Fruit fly (Drosophila melanogaster) whole organism, embryonic: ENCODE data around the gene Lmpt.

Source experiments
- ATbp ChIP-seq: fragments of 200-800 bp; sonication (Bioruptor generic); optimal IDR thresholded peaks from 2 replicates; lab custom pipeline; 2017; ENCODE audit warnings: missing biosample characterization, mild to moderate bottlenecking, missing genetic modification characterization, missing genetic modification reagents
- Asciz ChIP-seq: fragments of 200-800 bp; sonication (Bioruptor generic); optimal IDR thresholded peaks from 2 replicates; lab custom pipeline; 2017; ENCODE audit warnings: missing biosample characterization, mild to moderate bottlenecking, missing genetic modification characterization, missing genetic modification reagents
- Atf3 ChIP-seq: fragments of 200-800 bp; sonication (Bioruptor generic); optimal IDR thresholded peaks from 3 replicates; lab custom pipeline; 2016; ENCODE audit warnings: missing biosample characterization, missing genetic modification characterization
- B-H2 ChIP-seq: fragments of 200-800 bp; sonication (Bioruptor generic); optimal IDR thresholded peaks from 2 replicates; lab custom pipeline; 2018; ENCODE audit warnings: missing biosample characterization, mild to moderate bottlenecking, missing genetic modification characterization
- CG10267 ChIP-seq: fragments of 200-800 bp; sonication (Bioruptor generic); optimal IDR thresholded peaks from 2 replicates; lab custom pipeline; 2018; ENCODE audit warnings: missing biosample characterization, mild to moderate bottlenecking, missing genetic modification characterization, moderate library complexity
- CG10366 ChIP-seq: fragments of 200-800 bp; sonication (Bioruptor generic); IDR thresholded peaks from 2 replicates; pipeline ENCODE4 v1.3.6; 2022; ENCODE audit warnings: missing biosample characterization, missing genetic modification characterization
- CG12659 ChIP-seq: fragments of 200-800 bp; sonication (Bioruptor generic); optimal IDR thresholded peaks from 3 replicates; lab custom pipeline; 2017; ENCODE audit warnings: mild to moderate bottlenecking, missing biosample characterization, missing genetic modification reagents, missing genetic modification characterization
- CG14441 ChIP-seq: fragments of 200-800 bp; sonication (Bioruptor generic); IDR thresholded peaks from 2 replicates; pipeline ENCODE4 v1.3.6; 2022; ENCODE audit warnings: missing biosample characterization, missing genetic modification characterization
- CG14667 ChIP-seq: fragments of 200-800 bp; sonication (Bioruptor generic); IDR thresholded peaks from 2 replicates; pipeline ENCODE4 v1.3.6; 2022; ENCODE audit warnings: missing biosample characterization, missing genetic modification characterization
- CG1647 ChIP-seq: fragments of 200-800 bp; sonication (Bioruptor generic); optimal IDR thresholded peaks from 3 replicates; lab custom pipeline; 2016; ENCODE audit warnings: missing biosample characterization, missing genetic modification characterization
- CG17186 ChIP-seq: fragments of 200-800 bp; sonication (Bioruptor generic); optimal IDR thresholded peaks from 3 replicates; lab custom pipeline; 2017; ENCODE audit warnings: missing biosample characterization, missing genetic modification reagents, missing genetic modification characterization
- CG2889 ChIP-seq: fragments of 200-800 bp; sonication (Bioruptor generic); IDR thresholded peaks from 3 replicates; pipeline ENCODE4 v1.3.6; 2022; ENCODE audit warnings: missing biosample characterization, missing genetic modification characterization
- CG34422 ChIP-seq: fragments of 200-800 bp; sonication (Bioruptor generic); IDR thresholded peaks from 3 replicates; pipeline ENCODE4 v1.3.6; 2022; ENCODE audit warnings: missing biosample characterization, missing genetic modification characterization
- CG4617 ChIP-seq: fragments of 200-800 bp; sonication (Bioruptor generic); optimal IDR thresholded peaks from 3 replicates; lab custom pipeline; 2016; ENCODE audit warnings: missing biosample characterization, missing genetic modification characterization, borderline replicate concordance
- CG6654 ChIP-seq: fragments of 200-800 bp; sonication (Bioruptor generic); optimal IDR thresholded peaks from 2 replicates; lab custom pipeline; 2017; ENCODE audit warnings: missing biosample characterization, mild to moderate bottlenecking, missing genetic modification characterization
- CG8089 ChIP-seq: fragments of 200-800 bp; sonication (Bioruptor generic); optimal IDR thresholded peaks from 3 replicates; lab custom pipeline; 2016; ENCODE audit warnings: missing biosample characterization, missing genetic modification characterization
- CG8765 ChIP-seq: fragments of 200-800 bp; sonication (Bioruptor generic); IDR thresholded peaks from 2 replicates; pipeline ENCODE4 v1.3.6; 2022; ENCODE audit warnings: missing biosample characterization, missing genetic modification characterization
- CG9437 ChIP-seq: fragments of 200-800 bp; sonication (Bioruptor generic); optimal IDR thresholded peaks from 2 replicates; lab custom pipeline; 2018; ENCODE audit warnings: missing biosample characterization, mild to moderate bottlenecking, missing genetic modification characterization
- CG9817 ChIP-seq: fragments of 200-800 bp; sonication (Bioruptor generic); optimal IDR thresholded peaks from 2 replicates; lab custom pipeline; 2018; ENCODE audit warnings: missing biosample characterization, mild to moderate bottlenecking, missing genetic modification characterization, moderate library complexity
- CHES-1-like ChIP-seq: fragments of 200-800 bp; sonication (Bioruptor generic); optimal IDR thresholded peaks from 2 replicates; lab custom pipeline; 2016; ENCODE audit warnings: missing biosample characterization, missing genetic modification characterization
- CoRest ChIP-seq: fragments of 200-800 bp; sonication (Bioruptor generic); optimal IDR thresholded peaks from 3 replicates; lab custom pipeline; 2018; ENCODE audit warnings: missing biosample characterization, mild to moderate bottlenecking, missing genetic modification characterization, moderate library complexity
- D19A ChIP-seq: fragments of 200-800 bp; optimal IDR thresholded peaks from 3 replicates; lab custom pipeline; 2019; ENCODE audit warnings: missing biosample characterization, mild to moderate bottlenecking, missing genetic modification characterization, moderate library complexity
- Ets65A ChIP-seq: fragments of 200-800 bp; sonication (Bioruptor generic); peaks from one replicate; lab custom pipeline; 2016; ENCODE audit warnings: missing biosample characterization, missing genetic modification characterization
- Hr78 ChIP-seq, 2 experiments: fragments of 200-800 bp in 1 of 2; fragments of >200 bp in 1 of 2; sonication (Bioruptor generic) in 1 of 2; optimal IDR thresholded peaks; 2 replicates each; lab custom pipeline; 2017 to 2019; ENCODE audit warnings: missing biosample characterization in 2 of 2, missing genetic modification characterization in 2 of 2, mild to moderate bottlenecking in 1 of 2, moderate library complexity in 1 of 2
- Hsf ChIP-seq: fragments of 200-800 bp; sonication (Bioruptor generic); optimal IDR thresholded peaks from 3 replicates; lab custom pipeline; 2016; ENCODE audit warnings: missing biosample characterization, missing genetic modification characterization
- Lim3 ChIP-seq: fragments of 200-800 bp; sonication (Bioruptor generic); IDR thresholded peaks from 2 replicates; pipeline ENCODE4 v1.3.6; 2022; ENCODE audit warnings: missing biosample characterization, missing genetic modification characterization
- Lpt ChIP-seq: fragments of >200 bp; optimal IDR thresholded peaks from 2 replicates; lab custom pipeline; 2018; ENCODE audit warnings: missing biosample characterization, missing genetic modification characterization
- Opbp ChIP-seq: fragments of 200-800 bp; sonication (Bioruptor generic); IDR thresholded peaks from 3 replicates; pipeline ENCODE4 v1.3.6; 2022; ENCODE audit warnings: missing biosample characterization, missing genetic modification characterization; ENCODE audit not compliant: partially characterized antibody
- Sry-β ChIP-seq: fragments of 200-800 bp; sonication (Bioruptor generic); optimal IDR thresholded peaks from 2 replicates; lab custom pipeline; 2018; ENCODE audit warnings: missing biosample characterization, mild to moderate bottlenecking, missing genetic modification characterization, moderate library complexity
- Trl ChIP-seq, 3 experiments: fragments of >200 bp in 2 of 3; fragments of 200-800 bp in 1 of 3; sonication (Bioruptor generic) in 1 of 3; optimal IDR thresholded peaks; 2 replicates in 1 of 3; 3 replicates in 2 of 3; lab custom pipeline; 2016 to 2017; ENCODE audit warnings: missing biosample characterization in 1 of 3, missing genetic modification characterization in 1 of 3
- Usf ChIP-seq: fragments of 200-800 bp; sonication (Bioruptor generic); optimal IDR thresholded peaks from 2 replicates; lab custom pipeline; 2017; ENCODE audit warnings: missing genotype, missing biosample characterization, missing genetic modification characterization
- Xrp1 ChIP-seq: fragments of 200-800 bp; sonication (Bioruptor generic); IDR thresholded peaks from 2 replicates; pipeline ENCODE4 v1.3.6; 2022; ENCODE audit warnings: missing biosample characterization, missing genetic modification characterization
- al ChIP-seq: fragments of 200-800 bp; sonication (Bioruptor generic); IDR thresholded peaks from 2 replicates; pipeline ENCODE4 v1.3.6; 2022; ENCODE audit warnings: missing biosample characterization, missing genetic modification characterization
- ase ChIP-seq: fragments of 200-800 bp; sonication (Bioruptor generic); IDR thresholded peaks from 3 replicates; pipeline ENCODE4 v1.3.6; 2022; ENCODE audit warnings: missing biosample characterization, missing genetic modification characterization
- bigmax ChIP-seq: fragments of 200-800 bp; sonication (Bioruptor generic); optimal IDR thresholded peaks from 2 replicates; lab custom pipeline; 2018; ENCODE audit warnings: missing biosample characterization, mild to moderate bottlenecking, missing genetic modification characterization
- cg ChIP-seq: fragments of 200-800 bp; sonication (Bioruptor generic); optimal IDR thresholded peaks from 3 replicates; lab custom pipeline; 2019; ENCODE audit warnings: missing biosample characterization, mild to moderate bottlenecking, missing genetic modification characterization, moderate library complexity
- chinmo ChIP-seq: fragments of 200-800 bp; sonication (Bioruptor generic); IDR thresholded peaks from 4 replicates; pipeline ENCODE4 v1.3.6; 2022; ENCODE audit warnings: missing biosample characterization, missing genetic modification characterization; ENCODE audit not compliant: partially characterized antibody
- dan ChIP-seq: fragments of 200-800 bp; sonication (Bioruptor generic); IDR thresholded peaks from 2 replicates; pipeline ENCODE4 v1.3.6; 2022; ENCODE audit warnings: missing biosample characterization, missing genetic modification characterization
- dmrt99B ChIP-seq: fragments of 200-800 bp; sonication (Bioruptor generic); optimal IDR thresholded peaks from 2 replicates; lab custom pipeline; 2018; ENCODE audit warnings: missing biosample characterization, mild to moderate bottlenecking, missing genetic modification characterization, moderate library complexity
- ems ChIP-seq: fragments of 200-800 bp; sonication (Bioruptor generic); optimal IDR thresholded peaks from 3 replicates; lab custom pipeline; 2016; ENCODE audit warnings: missing biosample characterization, missing genetic modification characterization
- eve ChIP-seq, 2 experiments: fragments of >200 bp; optimal IDR thresholded peaks; 2 replicates each; lab custom pipeline; 2017; ENCODE audit warnings: missing biosample characterization in 2 of 2, missing genetic modification characterization in 2 of 2
- gro ChIP-seq: fragments of 200-800 bp; sonication (Bioruptor generic); optimal IDR thresholded peaks from 2 replicates; lab custom pipeline; 2016; ENCODE audit warnings: missing biosample characterization, missing genetic modification characterization
- h ChIP-seq: fragments of >200 bp; optimal IDR thresholded peaks from 2 replicates; lab custom pipeline; 2017
- ham ChIP-seq: fragments of 200-800 bp; sonication (Bioruptor generic); IDR thresholded peaks from 2 replicates; pipeline ENCODE4 v1.3.6; 2022; ENCODE audit warnings: missing biosample characterization, missing genetic modification characterization
- jing ChIP-seq: fragments of 200-800 bp; sonication (Bioruptor generic); optimal IDR thresholded peaks from 2 replicates; lab custom pipeline; 2018; ENCODE audit warnings: missing biosample characterization, mild to moderate bottlenecking, missing genetic modification characterization
- mirr ChIP-seq: fragments of 200-800 bp; sonication (Bioruptor generic); optimal IDR thresholded peaks from 3 replicates; lab custom pipeline; 2018; ENCODE audit warnings: missing biosample characterization, mild to moderate bottlenecking, missing genetic modification characterization
- nerfin-1 ChIP-seq: fragments of 200-800 bp; sonication (Bioruptor generic); optimal IDR thresholded peaks from 3 replicates; lab custom pipeline; 2019; ENCODE audit warnings: missing biosample characterization, mild to moderate bottlenecking, missing genetic modification characterization, moderate library complexity
- psq ChIP-seq: fragments of 200-800 bp; sonication (Bioruptor generic); optimal IDR thresholded peaks from 2 replicates; lab custom pipeline; 2017; ENCODE audit warnings: missing biosample characterization, missing genetic modification characterization
- run ChIP-seq: fragments of 200-800 bp; sonication (Bioruptor generic); optimal IDR thresholded peaks from 3 replicates; lab custom pipeline; 2018; ENCODE audit warnings: missing biosample characterization, mild to moderate bottlenecking, missing genetic modification characterization
- seq ChIP-seq: fragments of 200-800 bp; sonication (Bioruptor generic); IDR thresholded peaks from 2 replicates; pipeline ENCODE4 v1.3.6; 2022; ENCODE audit warnings: missing biosample characterization, missing genetic modification characterization
- wek ChIP-seq: fragments of 200-800 bp; sonication (Bioruptor generic); optimal IDR thresholded peaks from 3 replicates; lab custom pipeline; 2018; ENCODE audit warnings: missing biosample characterization, mild to moderate bottlenecking, missing genetic modification characterization, moderate library complexity

Lmpt gene

DNA sequence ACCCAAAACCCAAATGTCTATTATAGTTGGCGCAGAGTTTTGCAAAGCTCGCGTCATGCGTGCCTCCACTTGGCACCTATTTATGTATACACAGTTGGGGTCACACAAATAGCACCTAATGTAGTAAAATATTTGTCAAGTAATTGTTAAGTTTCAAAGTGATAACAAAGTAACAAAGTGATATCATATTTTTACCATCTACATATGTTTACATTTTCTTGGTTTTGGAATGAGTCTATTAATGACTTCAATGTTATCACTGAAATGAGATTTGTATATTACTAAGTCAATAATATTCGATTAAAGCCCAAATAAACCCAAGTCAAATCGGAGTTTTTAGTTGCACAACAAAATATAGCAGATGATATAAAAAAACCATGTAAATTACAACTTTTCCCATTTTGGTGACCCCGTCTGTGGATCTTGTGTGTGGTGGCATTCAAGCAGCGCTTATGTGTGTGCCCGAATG lies 7.4 kb downstream of the Lmpt start (continued):
- TF ChIP-seq Asciz (GFP tag; lab: Kevin White, UChicago): peak; percentile 74
- peak; percentile 84 for TF ChIP-seq CG9437
- TF ChIP-seq CG2889 (GFP tag; lab: Robert Waterston, UW): no peak
- peak; percentile 38 for TF ChIP-seq Atf3 (GFP tag; lab: Kevin White, UChicago)
- TF ChIP-seq run (tag; lab: Kevin White, UChicago): peak; percentile 78
- no peak for TF ChIP-seq chinmo (GFP tag; lab: Robert Waterston, UW)
- TF ChIP-seq eve (GFP tag; optimal IDR thresholded peaks at IDR 0.05; lab: Kevin White, UChicago): peak in 1 of 2 experiments; percentile 81
- TF ChIP-seq CG14441 (GFP tag; lab: Robert Waterston, UW): no peak
- TF ChIP-seq al (GFP tag; lab: Robert Waterston, UW): no peak; the same call in 1 of the 2 replicates
- no peak for TF ChIP-seq CG1647
- TF ChIP-seq Usf: peak; percentile 39
- no peak for TF ChIP-seq h
- TF ChIP-seq ham (GFP tag; lab: Robert Waterston, UW): no peak
- TF ChIP-seq dmrt99B (tag; lab: Kevin White, UChicago): peak; percentile 87
- TF ChIP-seq CG10366 (GFP tag; lab: Robert Waterston, UW): 0 out of 2 replicates have a peak, but pooled peaks have one; percentile 35
- TF ChIP-seq CG8089 (GFP tag; lab: Kevin White, UChicago): peak; percentile 15
- TF ChIP-seq mirr (GFP tag; lab: Kevin White, UChicago): no peak
- TF ChIP-seq CG4617: peak; percentile 10
- peak; percentile 33; the same call in 1 of the 2 replicates for TF ChIP-seq CG14667
- TF ChIP-seq CG17186 (GFP tag; lab: Kevin White, UChicago): no peak
- peak; percentile 61 for TF ChIP-seq jing (GFP tag; lab: Kevin White, UChicago)
- TF ChIP-seq CG12659 (GFP tag; lab: Kevin White, UChicago): peak; percentile 87
- no peak for TF ChIP-seq psq (GFP tag; lab: Kevin White, UChicago)
- peak; percentile 61 for TF ChIP-seq ATbp (GFP tag; lab: Kevin White, UChicago)
- peak; percentile 33 for TF ChIP-seq cg (GFP tag; lab: Kevin White, UChicago)
- no peak for TF ChIP-seq dan (GFP tag; lab: Robert Waterston, UW)
- TF ChIP-seq CG9817 (tag; lab: Kevin White, UChicago): peak; percentile 64
- TF ChIP-seq CG10267 (tag; lab: Kevin White, UChicago): peak; percentile 54
- TF ChIP-seq CoRest (tag; lab: Kevin White, UChicago): peak; percentile 82
- peak; percentile 54 for TF ChIP-seq D19A (tag; lab: Kevin White, UChicago)
- TF ChIP-seq gro (GFP tag; lab: Kevin White, UChicago): no peak
- TF ChIP-seq seq (GFP tag; lab: Robert Waterston, UW): peak; percentile 54; the same call in 1 of the 2 replicates
- TF ChIP-seq nerfin-1 (tag; lab: Kevin White, UChicago): peak; percentile 76
- no peak for TF ChIP-seq ase (GFP tag; lab: Robert Waterston, UW)
- peak; percentile 31 for TF ChIP-seq CG6654 (GFP tag; lab: Kevin White, UChicago)
- TF ChIP-seq bigmax (GFP tag; lab: Kevin White, UChicago): no peak
- TF ChIP-seq Ets65A: no peak
- no peak for TF ChIP-seq CG8765
- TF ChIP-seq Sry-β: no peak
- no peak for TF ChIP-seq Lim3 (GFP tag; lab: Robert Waterston, UW)
- no peak for TF ChIP-seq CG34422 (GFP tag; lab: Robert Waterston, UW)
- peak; percentile 54 for TF ChIP-seq wek (GFP tag; lab: Kevin White, UChicago)
- TF ChIP-seq B-H2: no peak
- TF ChIP-seq CHES-1-like (GFP tag; lab: Kevin White, UChicago): peak; percentile 22
- TF ChIP-seq Lpt: no peak
- no peak for TF ChIP-seq Trl (optimal IDR thresholded peaks at IDR 0.05; lab: Kevin White, UChicago)
- peak; percentile 53 for TF ChIP-seq Trl (GFP tag; optimal IDR thresholded peaks at IDR 0.05; lab: Kevin White, UChicago)
- TF ChIP-seq Opbp (GFP tag; lab: Robert Waterston, UW): no peak
- TF ChIP-seq Hsf (GFP tag; lab: Kevin White, UChicago): peak; percentile 75
- peak; percentile 27; the same call in 1 of the 2 replicates for TF ChIP-seq Xrp1 (GFP tag; lab: Robert Waterston, UW)
- peak in 1 of 2 experiments; percentile 35 for TF ChIP-seq Hr78 (GFP tag; optimal IDR thresholded peaks at IDR 0.05; lab: Kevin White, UChicago)
- TF ChIP-seq ems (GFP tag; lab: Kevin White, UChicago): peak; percentile 18
